Worm (Caenorhabditis elegans) whole organism, L1 larva: ENCODE data around the gene bath-36.

Source experiments
- C16A3.4 ChIP-seq: fragments of 150-350 bp; optimal IDR thresholded peaks from 2 replicates; lab custom pipeline; 2014; ENCODE audit warnings: missing biosample characterization, missing genetic modification characterization
- Y116A8C.19 ChIP-seq: sonication (generic microtip); optimal IDR thresholded peaks from 2 replicates; lab custom pipeline; 2016; ENCODE audit warnings: missing compliant biosample characterization, missing genetic modification characterization, borderline replicate concordance
- aly-2 ChIP-seq: fragments of 150-350 bp; optimal IDR thresholded peaks from 2 replicates; lab custom pipeline; 2014; ENCODE audit warnings: missing biosample characterization, missing genetic modification characterization
- ces-1 ChIP-seq: fragments of 150-350 bp; optimal IDR thresholded peaks from 2 replicates; lab custom pipeline; 2014; ENCODE audit warnings: missing biosample characterization, missing genetic modification reagents, missing genetic modification characterization
- dpl-1 ChIP-seq, 3 experiments: fragments of 150-350 bp in 2 of 3; sonication (generic microtip) in 1 of 3; optimal IDR thresholded peaks; 2 replicates each; lab custom pipeline; 2014 to 2017; ENCODE audit warnings: missing biosample characterization in 3 of 3, missing genetic modification characterization in 3 of 3, missing genetic modification reagents in 3 of 3
- dsc-1 ChIP-seq: sonication (generic microtip); optimal IDR thresholded peaks from 2 replicates; lab custom pipeline; 2016; ENCODE audit warnings: mild to moderate bottlenecking, missing genetic modification characterization, missing compliant biosample characterization
- efl-1 ChIP-seq, 4 experiments: fragments of 150-350 bp; optimal IDR thresholded peaks in 3 of 4; peaks in 1 of 4; 1 replicate in 1 of 4; 2 replicates in 3 of 4; lab custom pipeline; 2014; ENCODE audit warnings: missing biosample characterization in 2 of 4, missing genetic modification characterization in 2 of 4, missing genetic modification reagents in 2 of 4
- elt-2 ChIP-seq: sonication (generic microtip); optimal IDR thresholded peaks from 2 replicates; lab custom pipeline; 2016; ENCODE audit warnings: missing genetic modification characterization, mild to moderate bottlenecking, inconsistent platforms, missing compliant biosample characterization, missing genetic modification reagents
- fkh-10 ChIP-seq: sonication (generic microtip); optimal IDR thresholded peaks from 2 replicates; lab custom pipeline; 2017; ENCODE audit warnings: missing biosample characterization, missing genetic modification reagents, missing genetic modification characterization
- fkh-8 ChIP-seq: sonication (generic microtip); optimal IDR thresholded peaks from 2 replicates; lab custom pipeline; 2016; ENCODE audit warnings: mild to moderate bottlenecking, missing genetic modification characterization, missing compliant biosample characterization
- hlh-4 ChIP-seq: sonication (generic microtip); optimal IDR thresholded peaks from 2 replicates; lab custom pipeline; 2016; ENCODE audit warnings: mild to moderate bottlenecking, missing genetic modification characterization, missing compliant biosample characterization
- irx-1 ChIP-seq: sonication (generic microtip); optimal IDR thresholded peaks from 2 replicates; lab custom pipeline; 2016; ENCODE audit warnings: missing genetic modification characterization, missing compliant biosample characterization
- lin-14 ChIP-seq: fragments of 200-800 bp; sonication (Bioruptor generic); optimal IDR thresholded peaks from 2 replicates; lab custom pipeline; 2018; ENCODE audit warnings: mild to moderate bottlenecking, missing genetic modification characterization, moderate library complexity, missing compliant biosample characterization
- lin-35 ChIP-seq, 2 experiments: fragments of 150-350 bp; optimal IDR thresholded peaks; 2 replicates each; lab custom pipeline; 2014; ENCODE audit warnings: missing biosample characterization in 2 of 2, missing genetic modification characterization in 2 of 2, missing genetic modification reagents in 2 of 2
- mab-9 ChIP-seq: fragments of 200-800 bp; sonication (Bioruptor generic); IDR thresholded peaks from 2 replicates; pipeline ENCODE4 v1.3.6; 2022; ENCODE audit warnings: missing genetic modification reagents, missing genetic modification characterization, missing compliant biosample characterization
- mef-2 ChIP-seq: fragments of 150-350 bp; optimal IDR thresholded peaks from 2 replicates; lab custom pipeline; 2014; ENCODE audit warnings: missing biosample characterization, missing genetic modification characterization
- mep-1 ChIP-seq: fragments of 150-350 bp; optimal IDR thresholded peaks from 2 replicates; lab custom pipeline; 2014; ENCODE audit warnings: missing biosample characterization, missing genetic modification characterization
- nhr-12 ChIP-seq: sonication (generic microtip); optimal IDR thresholded peaks from 2 replicates; lab custom pipeline; 2017; ENCODE audit warnings: missing biosample characterization, missing genetic modification characterization
- nhr-19 ChIP-seq: fragments of 200-800 bp; sonication (Bioruptor generic); conservative IDR thresholded peaks from 2 replicates; pipeline ENCODE4 v1.3.6; 2022; ENCODE audit warnings: missing genetic modification characterization, missing compliant biosample characterization
- nhr-20 ChIP-seq: sonication (generic microtip); optimal IDR thresholded peaks from 2 replicates; lab custom pipeline; 2016; ENCODE audit warnings: mild to moderate bottlenecking, missing genetic modification characterization, missing compliant biosample characterization
- nhr-237 ChIP-seq: fragments of 150-350 bp; optimal IDR thresholded peaks from 2 replicates; lab custom pipeline; 2014; ENCODE audit warnings: missing biosample characterization, missing genetic modification characterization
- nhr-47 ChIP-seq: sonication (generic microtip); optimal IDR thresholded peaks from 2 replicates; lab custom pipeline; 2016; ENCODE audit warnings: mild to moderate bottlenecking, missing genetic modification characterization, moderate library complexity, missing compliant biosample characterization
- nhr-84 ChIP-seq: sonication (generic microtip); optimal IDR thresholded peaks from 2 replicates; lab custom pipeline; 2017; ENCODE audit warnings: missing biosample characterization, missing genetic modification characterization
- nhr-85 ChIP-seq: sonication (generic microtip); peaks from one replicate; lab custom pipeline; 2016; ENCODE audit warnings: missing genetic modification characterization, inconsistent platforms, missing compliant biosample characterization
- nhr-90 ChIP-seq: sonication (generic microtip); optimal IDR thresholded peaks from 2 replicates; lab custom pipeline; 2016; ENCODE audit warnings: mild to moderate bottlenecking, missing genetic modification characterization, missing compliant biosample characterization; ENCODE audit not compliant: poor library complexity
- pag-3 ChIP-seq: sonication (generic microtip); optimal IDR thresholded peaks from 2 replicates; lab custom pipeline; 2017; ENCODE audit warnings: missing genetic modification characterization, mild to moderate bottlenecking, missing compliant biosample characterization, antibody characterized with exemption, borderline replicate concordance; ENCODE audit not compliant: insufficient read depth
- snpc-4 ChIP-seq: fragments of 150-350 bp; optimal IDR thresholded peaks from 2 replicates; lab custom pipeline; 2014; ENCODE audit warnings: missing biosample characterization, missing genetic modification characterization
- snu-23 ChIP-seq: sonication (generic microtip); optimal IDR thresholded peaks from 2 replicates; lab custom pipeline; 2016; ENCODE audit warnings: missing genetic modification characterization, missing compliant biosample characterization
- sptf-1 ChIP-seq: fragments of 150-350 bp; optimal IDR thresholded peaks from 2 replicates; lab custom pipeline; 2014; ENCODE audit warnings: missing biosample characterization, missing genetic modification characterization
- tbx-2 ChIP-seq: sonication (generic microtip); optimal IDR thresholded peaks from 2 replicates; lab custom pipeline; 2016; ENCODE audit warnings: missing genetic modification characterization, missing compliant biosample characterization
- unc-30 ChIP-seq: sonication (generic microtip); optimal IDR thresholded peaks from 2 replicates; lab custom pipeline; 2017; ENCODE audit warnings: missing biosample characterization, missing genetic modification characterization
- unc-62 ChIP-seq: fragments of 150-350 bp; optimal IDR thresholded peaks from 2 replicates; lab custom pipeline; 2014; ENCODE audit warnings: missing biosample characterization, missing genetic modification reagents, missing genetic modification characterization
- unc-86 ChIP-seq: sonication (generic microtip); optimal IDR thresholded peaks from 2 replicates; lab custom pipeline; 2016; ENCODE audit warnings: missing genetic modification characterization, missing compliant biosample characterization
- vab-15 ChIP-seq: sonication (generic microtip); optimal IDR thresholded peaks from 2 replicates; lab custom pipeline; 2017; ENCODE audit warnings: missing genotype, mild to moderate bottlenecking, missing genetic modification characterization, missing compliant biosample characterization
- xbp-1 ChIP-seq: sonication (generic microtip); optimal IDR thresholded peaks from 2 replicates; lab custom pipeline; 2016; ENCODE audit warnings: missing genetic modification characterization, missing compliant biosample characterization
- zip-4 ChIP-seq: fragments of 200-800 bp; sonication (Bioruptor generic); optimal IDR thresholded peaks from 2 replicates; lab custom pipeline; 2018; ENCODE audit warnings: mild to moderate bottlenecking, missing genetic modification characterization, moderate library complexity, missing compliant biosample characterization
- ztf-11 ChIP-seq, 2 experiments: sonication (generic microtip); optimal IDR thresholded peaks; 2 replicates each; lab custom pipeline; 2016 to 2017; ENCODE audit warnings: missing genetic modification characterization in 2 of 2, missing biosample characterization in 1 of 2, missing compliant biosample characterization in 1 of 2

bath-36 gene

ce11 chrV:15156504-15156903, 31.2 kb upstream of the bath-36 start:
- TF ChIP-seq fkh-10 (GFP tag; lab: Kevin White, UChicago) (no peak), mab-9 (GFP tag; lab: Robert Waterston, UW) (no peak), ztf-11 (tag; optimal IDR thresholded peaks at IDR 0.05; lab: Kevin White, UChicago) (no peak), lin-14 (GFP tag; lab: Kevin White, UChicago) (no peak), snpc-4 (tag; lab: Kevin White, UChicago) (no peak)

DNA sequence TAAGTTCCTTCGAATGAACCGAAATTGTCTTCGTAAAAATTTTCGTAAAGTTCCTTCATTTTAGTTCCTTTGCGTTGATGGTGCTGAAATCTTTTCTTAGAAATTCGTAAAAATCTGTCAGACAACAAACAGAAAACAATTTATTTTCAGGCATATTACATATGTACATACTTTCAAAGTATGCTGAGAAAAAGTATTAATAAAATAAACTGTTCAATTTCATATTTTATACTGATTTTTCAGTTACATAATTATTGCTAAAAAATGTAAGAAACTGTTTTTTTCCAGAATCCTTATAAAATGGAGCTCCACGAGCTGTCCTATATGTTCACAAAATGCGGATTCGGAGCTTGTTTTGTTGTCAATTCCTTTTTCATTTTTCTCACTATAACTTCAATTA, 29.0 kb upstream of the bath-36 start, which contains the start of gene str-45:
str-45 (plus strand) TSS at position 301 of the 400 bp plus-strand sequence.
- no peak for TF ChIP-seq fkh-10 (GFP tag; lab: Kevin White, UChicago)
- no peak for TF ChIP-seq efl-1 (optimal IDR thresholded peaks at IDR 0.05; lab: Kevin White, UChicago)
- TF ChIP-seq efl-1 (GFP tag; optimal IDR thresholded peaks at IDR 0.05 in 1 of 2; lab: Kevin White, UChicago), result peak in 1 of 2 experiments; percentile 50

DNA sequence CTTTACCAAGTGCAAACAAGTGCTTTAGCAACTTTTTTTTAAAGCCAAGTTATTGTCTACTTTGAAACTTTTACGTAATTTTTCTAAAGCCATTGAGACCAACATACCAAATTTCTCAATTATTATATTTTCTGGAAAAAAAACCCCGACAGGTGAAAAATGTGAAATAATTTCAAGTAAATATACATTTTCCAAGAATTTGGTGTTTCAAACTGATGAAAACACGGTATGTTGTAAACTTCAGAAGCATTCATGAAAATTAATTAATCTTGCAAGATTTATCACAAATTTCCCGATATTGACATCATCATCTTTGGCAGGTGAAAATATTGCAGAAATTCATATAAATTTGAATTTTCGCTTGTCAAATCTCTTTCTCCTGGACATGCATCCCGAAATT, 25.0 kb upstream of the bath-36 start, which contains the start of gene srz-11:
srz-11 (plus strand) TSS at position 386 of the 400 bp plus-strand sequence.
- no peak for TF ChIP-seq nhr-19 (GFP tag; lab: Robert Waterston, UW)
- peak; percentile 100 for TF ChIP-seq hlh-4
- no peak for TF ChIP-seq Y116A8C.19 (tag; lab: Kevin White, UChicago)
- no peak for TF ChIP-seq sptf-1 (tag; lab: Kevin White, UChicago)
- TF ChIP-seq unc-30, result no peak
- peak; percentile 24 for TF ChIP-seq fkh-8 (tag; lab: Kevin White, UChicago)
- TF ChIP-seq ces-1 (GFP tag; lab: Kevin White, UChicago), result no peak
- TF ChIP-seq tbx-2 (tag; lab: Kevin White, UChicago), result no peak
- no peak for TF ChIP-seq aly-2 (tag; lab: Kevin White, UChicago)
- peak; percentile 10 for TF ChIP-seq nhr-47 (tag; lab: Kevin White, UChicago)
- TF ChIP-seq elt-2 (tag; lab: Kevin White, UChicago), result no peak
- TF ChIP-seq mep-1 (tag; lab: Kevin White, UChicago), result no peak

DNA sequence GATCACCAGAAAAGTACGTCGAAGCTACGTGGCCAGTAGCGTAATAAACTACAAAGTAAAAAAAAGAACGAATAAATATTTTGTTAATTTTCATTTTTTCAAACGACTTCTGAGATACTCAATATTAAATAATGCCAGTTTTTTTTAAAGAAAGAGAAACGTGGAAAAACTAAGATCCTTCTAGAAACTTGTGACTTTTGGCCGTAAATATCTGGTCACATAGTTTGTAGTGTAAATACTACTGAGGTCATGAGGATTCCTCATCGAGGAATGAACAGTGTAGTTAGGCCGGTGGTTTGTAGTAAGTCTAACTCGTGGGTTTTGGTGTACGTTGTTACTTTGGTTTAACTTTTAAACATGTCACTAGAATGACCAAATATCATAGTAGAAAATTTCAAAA, 19.7 kb upstream of the bath-36 start:
- TF ChIP-seq snu-23, result peak; percentile 28
- TF ChIP-seq nhr-85 (tag; lab: Kevin White, UChicago), result peak; percentile 65
- TF ChIP-seq lin-35 (GFP tag; optimal IDR thresholded peaks at IDR 0.05; lab: Kevin White, UChicago), result peak in 1 of 2 experiments; percentile 24
- peak; percentile 81 for TF ChIP-seq nhr-20 (tag; lab: Kevin White, UChicago)

DNA sequence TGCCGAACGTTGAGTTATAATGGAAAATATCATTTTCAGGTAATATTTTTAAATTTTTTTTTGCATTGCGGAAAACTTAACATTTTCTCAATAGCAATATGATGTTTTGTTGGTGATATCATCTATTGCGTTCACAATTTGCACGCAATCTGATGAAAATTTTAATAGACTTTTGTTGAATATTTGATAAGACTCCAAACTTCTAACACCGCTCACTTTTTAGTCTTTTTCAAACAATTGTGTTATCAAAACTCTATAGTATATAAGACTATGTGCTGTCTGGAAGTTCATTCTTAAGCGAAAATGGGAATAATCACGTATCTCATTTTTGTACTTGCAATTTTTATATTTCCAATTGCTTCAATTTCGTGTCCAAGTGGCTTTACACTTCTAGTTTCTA, 12.2 kb upstream of the bath-36 start, which contains the start of gene clec-47:
clec-47 (plus strand) TSS at position 301 of the 400 bp plus-strand sequence.
- TF ChIP-seq ztf-11 (tag; optimal IDR thresholded peaks at IDR 0.05; lab: Kevin White, UChicago) (no peak), hlh-4 (no peak), zip-4 (no peak), mab-9 (GFP tag; lab: Robert Waterston, UW) (no peak), dsc-1 (tag; lab: Kevin White, UChicago) (no peak), efl-1 (optimal IDR thresholded peaks at IDR 0.05; lab: Kevin White, UChicago) (no peak), efl-1 (GFP tag; optimal IDR thresholded peaks at IDR 0.05 in 1 of 2; lab: Kevin White, UChicago) (no peak), nhr-237 (tag; lab: Kevin White, UChicago) (no peak), unc-86 (no peak), C16A3.4 (tag; lab: Kevin White, UChicago) (no peak), vab-15 (no peak), nhr-90 (tag; lab: Kevin White, UChicago) (no peak), mef-2 (no peak), nhr-84 (tag; lab: Kevin White, UChicago) (no peak), unc-62 (GFP tag; lab: Kevin White, UChicago) (no peak), pag-3 (tag; lab: Kevin White, UChicago) (no peak), dpl-1 (GFP tag; optimal IDR thresholded peaks at IDR 0.05; lab: Kevin White, UChicago) (no peak), xbp-1 (tag; lab: Kevin White, UChicago) (no peak), irx-1 (no peak), nhr-12 (tag; lab: Kevin White, UChicago) (no peak)
